Worm (Caenorhabditis elegans) whole organism, L2 larva: ENCODE results near the gene ZK1037.6.
A peak's percentile ranks its signal among the peaks of the same experiment; 100 is the strongest.

ENCODE experiments used
- C34F6.9 ChIP-seq: fragments of 150-350 bp; optimal IDR thresholded peaks from 2 replicates; lab custom pipeline; 2014; ENCODE audit warnings: missing biosample characterization, missing genetic modification characterization
- F13H6.1 ChIP-seq: sonication (generic microtip); optimal IDR thresholded peaks from 2 replicates; lab custom pipeline; 2016; ENCODE audit warnings: missing genetic modification characterization, missing compliant biosample characterization
- ZK546.5 ChIP-seq: sonication (generic microtip); optimal IDR thresholded peaks from 2 replicates; lab custom pipeline; 2017; ENCODE audit warnings: missing biosample characterization, missing genetic modification characterization
- ama-1 ChIP-seq: fragments of 150-350 bp; optimal IDR thresholded peaks from 2 replicates; lab custom pipeline; 2018; ENCODE audit warnings: inconsistent platforms
- ceh-16 ChIP-seq: fragments of 150-350 bp; optimal IDR thresholded peaks from 2 replicates; lab custom pipeline; 2014; ENCODE audit warnings: missing biosample characterization, missing genetic modification characterization
- ceh-82 ChIP-seq: fragments of 150-350 bp; optimal IDR thresholded peaks from 2 replicates; lab custom pipeline; 2014; ENCODE audit warnings: missing biosample characterization, missing genetic modification characterization
- crh-2 ChIP-seq: sonication (generic microtip); optimal IDR thresholded peaks from 2 replicates; lab custom pipeline; 2017; ENCODE audit warnings: missing biosample characterization, missing genetic modification characterization
- elt-1 ChIP-seq: fragments of 150-350 bp; optimal IDR thresholded peaks from 2 replicates; lab custom pipeline; 2014; ENCODE audit warnings: missing biosample characterization, missing genetic modification characterization
- fos-1 ChIP-seq: fragments of 150-350 bp; optimal IDR thresholded peaks from 2 replicates; lab custom pipeline; 2014; ENCODE audit warnings: missing biosample characterization, missing genetic modification characterization
- gmeb-1 ChIP-seq: fragments of 150-350 bp; optimal IDR thresholded peaks from 2 replicates; lab custom pipeline; 2014; ENCODE audit warnings: missing biosample characterization, missing genetic modification characterization
- lin-11 ChIP-seq: fragments of 150-350 bp; sonication (generic microtip); optimal IDR thresholded peaks from 2 replicates; lab custom pipeline; 2014; ENCODE audit warnings: missing biosample characterization, missing genetic modification characterization, inconsistent platforms, mixed read lengths
- lin-39 ChIP-seq: fragments of 150-350 bp; optimal IDR thresholded peaks from 2 replicates; lab custom pipeline; 2014; ENCODE audit warnings: missing biosample characterization, missing genetic modification reagents, missing genetic modification characterization
- mab-5 ChIP-seq: fragments of 150-350 bp; optimal IDR thresholded peaks from 2 replicates; lab custom pipeline; 2014; ENCODE audit warnings: missing biosample characterization, missing genetic modification characterization
- mdl-1 ChIP-seq, 2 experiments: fragments of 150-350 bp in 1 of 2; sonication (generic microtip) in 1 of 2; optimal IDR thresholded peaks; 2 replicates each; lab custom pipeline; 2017; ENCODE audit warnings: missing biosample characterization in 2 of 2, missing genetic modification characterization in 2 of 2
- nhr-12 ChIP-seq: fragments of 150-350 bp; optimal IDR thresholded peaks from 2 replicates; lab custom pipeline; 2014; ENCODE audit warnings: missing biosample characterization, missing genetic modification characterization
- nhr-23 ChIP-seq: fragments of 150-350 bp; optimal IDR thresholded peaks from 2 replicates; lab custom pipeline; 2014; ENCODE audit warnings: missing biosample characterization, missing genetic modification reagents, missing genetic modification characterization
- nhr-6 ChIP-seq: fragments of 150-350 bp; optimal IDR thresholded peaks from 2 replicates; lab custom pipeline; 2014; ENCODE audit warnings: missing biosample characterization, missing genetic modification characterization
- nhr-77 ChIP-seq: fragments of 150-350 bp; optimal IDR thresholded peaks from 2 replicates; lab custom pipeline; 2014; ENCODE audit warnings: missing biosample characterization, missing genetic modification characterization
- sma-9 ChIP-seq, 2 experiments: fragments of 150-350 bp in 1 of 2; sonication (generic microtip) in 1 of 2; optimal IDR thresholded peaks; 2 replicates each; lab custom pipeline; 2014 to 2016; ENCODE audit warnings: missing genetic modification characterization in 2 of 2, mild to moderate bottlenecking in 1 of 2, missing biosample characterization in 1 of 2, missing compliant biosample characterization in 1 of 2, missing genetic modification reagents in 1 of 2, moderate library complexity in 1 of 2
- snpc-4 ChIP-seq: fragments of 150-350 bp; optimal IDR thresholded peaks from 2 replicates; lab custom pipeline; 2014; ENCODE audit warnings: missing biosample characterization, missing genetic modification characterization
- unc-55 ChIP-seq: fragments of 150-350 bp; sonication (generic microtip); optimal IDR thresholded peaks from 3 replicates; lab custom pipeline; 2014; ENCODE audit warnings: missing biosample characterization, missing genetic modification reagents, missing genetic modification characterization

The ZK1037.6 gene

DNA sequence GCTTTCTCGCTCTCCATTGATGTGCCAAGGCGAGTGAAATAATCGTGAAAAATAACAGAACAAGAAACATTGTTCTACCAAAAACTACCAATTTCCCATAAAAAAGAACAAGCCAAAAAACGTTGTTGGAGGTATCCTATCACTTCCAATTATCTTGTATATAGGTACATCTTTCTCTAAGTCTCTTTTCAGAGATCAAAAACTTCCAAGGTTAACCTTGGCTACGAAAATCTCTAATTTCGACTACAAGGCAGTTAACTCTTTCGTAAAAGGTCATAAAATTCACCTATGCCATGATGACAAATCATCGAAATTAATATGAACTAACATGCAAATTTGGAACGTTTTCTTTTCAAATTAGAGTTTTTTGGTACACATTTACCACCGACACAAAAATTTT lies 39.7 kb downstream of the ZK1037.6 start, which contains the start of gene cyp-34A1:
TSS of gene cyp-34A1 (minus strand) at position 101 of the 400 bp plus-strand sequence.
- no peak for TF ChIP-seq ceh-16
- no peak for TF ChIP-seq C34F6.9 (tag; lab: Kevin White, UChicago)
- no peak for TF ChIP-seq nhr-12 (tag; lab: Kevin White, UChicago)
- TF ChIP-seq unc-55: no peak
- no peak for TF ChIP-seq crh-2
- no peak for TF ChIP-seq ceh-82
- TF ChIP-seq gmeb-1 (tag; lab: Kevin White, UChicago): no peak
- TF ChIP-seq nhr-6 (tag; lab: Kevin White, UChicago): no peak
- no peak for TF ChIP-seq lin-11 (tag; lab: Kevin White, UChicago)
- TF ChIP-seq nhr-23: no peak
- TF ChIP-seq ama-1 (lab: Kevin White, UChicago): no peak
- no peak for TF ChIP-seq snpc-4

DNA sequence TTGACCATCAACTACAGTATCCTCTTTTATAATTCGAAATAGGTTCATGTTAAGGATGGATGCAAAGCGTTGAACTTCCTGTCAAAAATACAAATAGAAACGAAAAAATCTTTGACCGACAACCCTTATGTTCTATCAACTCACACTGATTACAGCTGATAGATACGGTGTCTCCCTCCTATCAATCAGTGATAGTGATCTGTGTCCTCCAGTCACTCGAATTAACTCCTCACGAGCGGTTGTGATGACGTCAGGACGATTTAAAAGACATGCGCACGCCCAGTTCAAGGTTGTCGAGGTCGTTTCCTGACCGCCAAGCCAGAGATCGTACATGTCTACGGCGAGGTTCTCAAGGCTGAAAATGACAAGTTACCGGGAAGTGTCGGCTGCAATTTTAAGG lies 41.6 kb downstream of the ZK1037.6 start:
- TF ChIP-seq fos-1 (tag; lab: Kevin White, UChicago) (no peak), sma-9 (GFP tag; optimal IDR thresholded peaks at IDR 0.05; lab: Kevin White, UChicago) (peak; percentile 51), sma-9 (tag; optimal IDR thresholded peaks at IDR 0.05; lab: Kevin White, UChicago) (no peak)

DNA sequence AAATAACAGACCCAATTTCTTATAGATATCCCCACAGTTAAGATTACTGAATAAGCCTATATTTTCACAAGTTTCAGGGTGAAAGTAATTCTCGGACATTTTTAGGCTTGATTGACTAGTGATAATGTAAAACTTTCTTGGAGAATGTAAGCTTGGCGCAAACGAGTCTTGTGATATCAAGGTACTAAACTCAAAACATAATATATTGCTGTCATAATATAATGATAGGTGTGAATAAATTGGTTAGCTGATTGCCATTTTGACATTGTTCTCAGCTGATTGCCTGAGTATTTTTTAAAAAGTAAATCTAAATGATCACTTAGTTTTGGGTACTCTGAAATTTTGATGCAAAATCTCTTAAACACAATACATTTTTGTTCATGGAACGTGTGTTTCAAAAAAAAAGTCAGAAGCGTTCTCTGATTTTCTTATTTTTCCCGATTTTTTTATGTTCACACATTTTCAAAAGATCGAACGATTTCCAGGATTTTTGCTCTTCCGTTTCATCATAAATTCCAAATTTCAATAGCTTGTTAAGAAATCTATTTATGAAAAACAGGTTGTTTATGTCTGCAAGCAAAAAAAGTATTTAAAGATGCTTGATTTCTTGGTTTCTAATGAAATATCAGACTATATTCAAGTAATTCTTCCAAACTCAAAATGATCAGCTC lies 46.2 kb downstream of the ZK1037.6 start, which contains the start of the genes srw-19 and srx-51:
TSS of gene srw-19 (minus strand) at position 101 of the 671 bp plus-strand sequence.
TSS of gene srx-51 (plus strand) at position 621 of the 671 bp plus-strand sequence.
- TF ChIP-seq mdl-1 (tag; optimal IDR thresholded peaks at IDR 0.05; lab: Kevin White, UChicago) (no peak), nhr-77 (no peak), ZK546.5 (tag; lab: Kevin White, UChicago) (no peak), F13H6.1 (tag; lab: Kevin White, UChicago) (no peak), mab-5 (tag; lab: Kevin White, UChicago) (no peak)
- TF ChIP-seq, all 48 proteins: peak for 0

DNA sequence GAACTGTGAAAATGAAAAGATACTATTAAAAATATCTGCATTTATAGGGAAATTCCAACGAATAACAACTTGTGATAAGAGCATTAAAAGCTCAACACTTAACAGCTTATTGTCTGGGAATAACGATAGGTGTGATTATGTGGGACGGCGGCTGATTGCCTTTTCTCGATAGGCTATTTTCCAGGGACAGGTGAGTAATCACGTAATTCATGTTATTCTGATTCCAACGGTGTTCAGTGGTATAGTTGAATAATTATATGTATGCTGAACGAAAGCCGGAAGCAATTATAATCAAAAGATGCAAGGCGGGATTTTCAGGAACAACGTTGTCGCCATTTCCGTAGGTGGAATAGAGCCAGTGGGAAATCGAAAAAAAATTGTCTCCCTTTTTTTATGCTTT lies 50.7 kb downstream of the ZK1037.6 start, which contains the start of gene srw-17:
TSS of gene srw-17 (minus strand) at position 101 of the 400 bp plus-strand sequence.
- TF ChIP-seq lin-39 (tag; lab: Kevin White, UChicago) (no peak), elt-1 (tag; lab: Kevin White, UChicago) (no peak)
